Fruit fly (Drosophila melanogaster) whole organism, embryonic: ENCODE results near the gene CG46412.

Source experiments
- Atf6 ChIP-seq: fragments of 200-800 bp; sonication (Bioruptor generic); IDR thresholded peaks from 2 replicates; pipeline ENCODE4 v1.3.6; 2022; ENCODE audit warnings: missing biosample characterization, missing genetic modification characterization
- BtbVII ChIP-seq: fragments of 200-800 bp; sonication (Bioruptor generic); optimal IDR thresholded peaks from 3 replicates; lab custom pipeline; 2017; ENCODE audit warnings: missing biosample characterization, mild to moderate bottlenecking, missing genetic modification characterization
- CG10274 ChIP-seq: fragments of 200-800 bp; sonication (Bioruptor generic); optimal IDR thresholded peaks from 3 replicates; lab custom pipeline; 2017; ENCODE audit warnings: missing biosample characterization, mild to moderate bottlenecking, missing genetic modification characterization
- CG11085 ChIP-seq: fragments of 200-800 bp; sonication (Bioruptor generic); IDR thresholded peaks from 2 replicates; pipeline ENCODE4 v1.3.6; 2022; ENCODE audit warnings: missing biosample characterization, missing genetic modification characterization
- CG11247 ChIP-seq: fragments of 200-800 bp; sonication (Bioruptor generic); IDR thresholded peaks from 2 replicates; pipeline ENCODE4 v1.3.6; 2022; ENCODE audit warnings: missing biosample characterization, missing genetic modification characterization
- CG12071 ChIP-seq: fragments of 200-800 bp; sonication (Bioruptor generic); optimal IDR thresholded peaks from 3 replicates; lab custom pipeline; 2018; ENCODE audit warnings: missing biosample characterization, mild to moderate bottlenecking, missing genetic modification characterization
- CG12744 ChIP-seq: fragments of 200-800 bp; sonication (Bioruptor generic); optimal IDR thresholded peaks from 2 replicates; lab custom pipeline; 2016; ENCODE audit warnings: missing biosample characterization, missing genetic modification characterization
- CG13287 ChIP-seq: fragments of 200-800 bp; sonication (Bioruptor generic); IDR thresholded peaks from 2 replicates; pipeline ENCODE4 v1.3.6; 2022; ENCODE audit warnings: missing biosample characterization, missing genetic modification characterization; ENCODE audit not compliant: partially characterized antibody
- CG15011 ChIP-seq: fragments of 200-800 bp; sonication (Bioruptor generic); optimal IDR thresholded peaks from 3 replicates; lab custom pipeline; 2018; ENCODE audit warnings: missing biosample characterization, mild to moderate bottlenecking, missing genetic modification characterization
- CG1529 ChIP-seq: fragments of 200-800 bp; sonication (Bioruptor generic); optimal IDR thresholded peaks from 3 replicates; lab custom pipeline; 2018; ENCODE audit warnings: missing biosample characterization, missing genetic modification characterization
- CG15601 ChIP-seq: fragments of 200-800 bp; sonication (Bioruptor generic); optimal IDR thresholded peaks from 3 replicates; lab custom pipeline; 2019; ENCODE audit warnings: missing biosample characterization, mild to moderate bottlenecking, missing genetic modification characterization, moderate library complexity
- CG1603 ChIP-seq: fragments of 200-800 bp; sonication (Bioruptor generic); optimal IDR thresholded peaks from 2 replicates; lab custom pipeline; 2019; ENCODE audit warnings: missing biosample characterization, mild to moderate bottlenecking, missing genetic modification characterization, moderate library complexity
- CG17568 ChIP-seq: fragments of 200-800 bp; sonication (Bioruptor generic); optimal IDR thresholded peaks from 2 replicates; lab custom pipeline; 2018; ENCODE audit warnings: missing biosample characterization, mild to moderate bottlenecking, missing genetic modification characterization, moderate library complexity
- CG18011 ChIP-seq: fragments of 200-800 bp; sonication (Bioruptor generic); optimal IDR thresholded peaks from 2 replicates; lab custom pipeline; 2017; ENCODE audit warnings: missing biosample characterization, missing genetic modification characterization, mild to moderate bottlenecking, moderate library complexity, missing genotype
- CG18476 ChIP-seq: fragments of 200-800 bp; sonication (Bioruptor generic); optimal IDR thresholded peaks from 2 replicates; lab custom pipeline; 2016; ENCODE audit warnings: missing biosample characterization, mild to moderate bottlenecking, missing genetic modification characterization
- CG2116 ChIP-seq: fragments of 200-800 bp; sonication (Bioruptor generic); optimal IDR thresholded peaks from 3 replicates; lab custom pipeline; 2018; ENCODE audit warnings: missing biosample characterization, mild to moderate bottlenecking, missing genetic modification characterization
- CG30403 ChIP-seq: fragments of 200-800 bp; sonication (Bioruptor generic); optimal IDR thresholded peaks from 3 replicates; lab custom pipeline; 2016; ENCODE audit warnings: missing biosample characterization, missing genetic modification characterization
- CG31441 ChIP-seq: fragments of 200-800 bp; sonication (Bioruptor generic); IDR thresholded peaks from 2 replicates; pipeline ENCODE4 v1.3.6; 2022; ENCODE audit warnings: missing biosample characterization, missing genetic modification characterization
- CG3163 ChIP-seq: fragments of 200-800 bp; sonication (Bioruptor generic); optimal IDR thresholded peaks from 3 replicates; lab custom pipeline; 2016; ENCODE audit warnings: missing biosample characterization, missing genetic modification characterization
- CG32767 ChIP-seq: fragments of 200-800 bp; sonication (Bioruptor generic); IDR thresholded peaks from 2 replicates; pipeline ENCODE4 v1.3.6; 2022; ENCODE audit warnings: missing biosample characterization, missing genetic modification characterization
- CG4404 ChIP-seq: fragments of 200-800 bp; sonication (Bioruptor generic); IDR thresholded peaks from 2 replicates; pipeline ENCODE4 v1.3.6; 2022; ENCODE audit warnings: missing biosample characterization, missing genetic modification characterization
- CG6813 ChIP-seq: fragments of 200-800 bp; sonication (Bioruptor generic); optimal IDR thresholded peaks from 2 replicates; lab custom pipeline; 2017; ENCODE audit warnings: missing biosample characterization, missing genetic modification characterization, mild to moderate bottlenecking, moderate library complexity, missing genetic modification reagents
- CG7786 ChIP-seq: fragments of 200-800 bp; sonication (Bioruptor generic); optimal IDR thresholded peaks from 2 replicates; lab custom pipeline; 2016; ENCODE audit warnings: missing biosample characterization, missing genetic modification characterization
- Chrac-16 ChIP-seq: fragments of 200-800 bp; sonication (Bioruptor generic); optimal IDR thresholded peaks from 3 replicates; lab custom pipeline; 2016; ENCODE audit warnings: missing biosample characterization, missing genetic modification characterization
- Dbx ChIP-seq: fragments of 200-800 bp; sonication (Bioruptor generic); IDR thresholded peaks from 3 replicates; pipeline ENCODE4 v1.3.6; 2022; ENCODE audit warnings: missing biosample characterization, missing genetic modification characterization
- Doc2 ChIP-seq: fragments of 200-800 bp; sonication (Bioruptor generic); IDR thresholded peaks from 2 replicates; pipeline ENCODE4 v1.3.6; 2022; ENCODE audit warnings: missing biosample characterization, missing genetic modification characterization
- Dp ChIP-seq: fragments of 200-800 bp; sonication (Bioruptor generic); optimal IDR thresholded peaks from 2 replicates; lab custom pipeline; 2018; ENCODE audit warnings: missing biosample characterization, mild to moderate bottlenecking, missing genetic modification characterization, moderate library complexity
- Ets65A ChIP-seq: fragments of 200-800 bp; sonication (Bioruptor generic); peaks from one replicate; lab custom pipeline; 2016; ENCODE audit warnings: missing biosample characterization, missing genetic modification characterization
- MTF-1 ChIP-seq: fragments of 200-800 bp; sonication (Bioruptor generic); optimal IDR thresholded peaks from 2 replicates; lab custom pipeline; 2018; ENCODE audit warnings: missing biosample characterization, mild to moderate bottlenecking, missing genetic modification characterization, borderline replicate concordance
- Sry-δ ChIP-seq: fragments of 200-800 bp; sonication (Bioruptor generic); optimal IDR thresholded peaks from 2 replicates; lab custom pipeline; 2016; ENCODE audit warnings: missing biosample characterization, missing genetic modification characterization
- amos ChIP-seq: fragments of 200-800 bp; sonication (Bioruptor generic); IDR thresholded peaks from 2 replicates; pipeline ENCODE4 v1.3.6; 2022; ENCODE audit warnings: missing biosample characterization, missing genetic modification characterization; ENCODE audit not compliant: partially characterized antibody
- az2 ChIP-seq: fragments of 200-800 bp; sonication (Bioruptor generic); optimal IDR thresholded peaks from 3 replicates; lab custom pipeline; 2016; ENCODE audit warnings: missing biosample characterization, missing genetic modification characterization
- crp ChIP-seq, 2 experiments: fragments of 200-800 bp; sonication (Bioruptor generic); optimal IDR thresholded peaks; 2 replicates in 1 of 2; 3 replicates in 1 of 2; lab custom pipeline; 2017; ENCODE audit warnings: missing biosample characterization in 2 of 2, missing genetic modification characterization in 2 of 2, mild to moderate bottlenecking in 1 of 2, moderate library complexity in 1 of 2
- dm ChIP-seq: fragments of 200-800 bp; sonication (Bioruptor generic); optimal IDR thresholded peaks from 3 replicates; lab custom pipeline; 2016; ENCODE audit warnings: missing biosample characterization, missing genetic modification characterization
- fu2 ChIP-seq: fragments of 200-800 bp; sonication (Bioruptor generic); optimal IDR thresholded peaks from 2 replicates; lab custom pipeline; 2016; ENCODE audit warnings: missing biosample characterization, missing genetic modification characterization
- her ChIP-seq: fragments of 200-800 bp; sonication (Bioruptor generic); optimal IDR thresholded peaks from 2 replicates; lab custom pipeline; 2016; ENCODE audit warnings: missing biosample characterization, missing genetic modification characterization
- insv ChIP-seq, 2 experiments: fragments of 200-800 bp; sonication (Bioruptor generic); optimal IDR thresholded peaks; 3 replicates each; lab custom pipeline; 2016 to 2018; ENCODE audit warnings: missing biosample characterization in 2 of 2, missing genetic modification characterization in 2 of 2
- kah ChIP-seq: fragments of 200-800 bp; sonication (Bioruptor generic); optimal IDR thresholded peaks from 2 replicates; lab custom pipeline; 2018; ENCODE audit warnings: missing biosample characterization, mild to moderate bottlenecking, missing genetic modification characterization
- klu ChIP-seq: fragments of 200-800 bp; sonication (Bioruptor generic); IDR thresholded peaks from 2 replicates; pipeline ENCODE4 v1.3.6; 2022; ENCODE audit warnings: missing biosample characterization, missing genetic modification characterization
- lmd ChIP-seq: fragments of 200-800 bp; sonication (Bioruptor generic); IDR thresholded peaks from 2 replicates; pipeline ENCODE4 v1.3.6; 2022; ENCODE audit warnings: missing biosample characterization, missing genetic modification characterization
- nom ChIP-seq: fragments of 200-800 bp; sonication (Bioruptor generic); optimal IDR thresholded peaks from 2 replicates; lab custom pipeline; 2017; ENCODE audit warnings: missing biosample characterization, missing genetic modification characterization, mild to moderate bottlenecking, moderate library complexity, missing genetic modification reagents
- p53 ChIP-seq: fragments of 200-800 bp; sonication (Bioruptor generic); optimal IDR thresholded peaks from 2 replicates; lab custom pipeline; 2016; ENCODE audit warnings: missing biosample characterization, missing genetic modification characterization
- sens-2 ChIP-seq: fragments of 200-800 bp; sonication (Bioruptor generic); IDR thresholded peaks from 2 replicates; pipeline ENCODE4 v1.3.6; 2022; ENCODE audit warnings: missing biosample characterization, missing genetic modification characterization
- seq ChIP-seq: fragments of 200-800 bp; sonication (Bioruptor generic); IDR thresholded peaks from 2 replicates; pipeline ENCODE4 v1.3.6; 2022; ENCODE audit warnings: missing biosample characterization, missing genetic modification characterization
- shn ChIP-seq: fragments of 200-800 bp; sonication (Bioruptor generic); optimal IDR thresholded peaks from 3 replicates; lab custom pipeline; 2016; ENCODE audit warnings: missing biosample characterization, missing genetic modification characterization
- tin ChIP-seq: fragments of 200-800 bp; sonication (Bioruptor generic); optimal IDR thresholded peaks from 3 replicates; lab custom pipeline; 2016; ENCODE audit warnings: missing biosample characterization, missing genetic modification characterization
- trh ChIP-seq: fragments of 200-800 bp; sonication (Bioruptor generic); optimal IDR thresholded peaks from 2 replicates; lab custom pipeline; 2016; ENCODE audit warnings: missing biosample characterization, missing genetic modification characterization
- yki ChIP-seq: fragments of >200 bp; optimal IDR thresholded peaks from 3 replicates; lab custom pipeline; 2018
- zf30C ChIP-seq: fragments of 200-800 bp; sonication (Bioruptor generic); optimal IDR thresholded peaks from 3 replicates; lab custom pipeline; 2018; ENCODE audit warnings: missing biosample characterization, mild to moderate bottlenecking, missing genetic modification characterization

CG46412 gene

dm6 chr3L:11561946-11562760, 1.7 kb downstream of the CG46412 start, which contains the start of the genes CG7394 and Mob2 (continued):
- TF ChIP-seq CG17568 (peak; percentile 74), CG1603 (tag; lab: Kevin White, UChicago) (peak; percentile 78), Doc2 (GFP tag; lab: Robert Waterston, UW) (no peak), CG7786 (GFP tag; lab: Kevin White, UChicago) (peak; percentile 84), amos (GFP tag; lab: Robert Waterston, UW) (peak; percentile 80; the same call in 1 of the 2 replicates), tin (GFP tag; lab: Kevin White, UChicago) (peak; percentile 94), shn (GFP tag; lab: Kevin White, UChicago) (peak; percentile 59), CG4404 (peak; percentile 79), CG10274 (peak; percentile 58), Atf6 (GFP tag; lab: Robert Waterston, UW) (peak; percentile 94), fu2 (peak; percentile 55), CG15601 (tag; lab: Kevin White, UChicago) (peak; percentile 83), Dbx (peak; percentile 96), CG31441 (GFP tag; lab: Robert Waterston, UW) (peak; percentile 84), kah (peak; percentile 43), CG12744 (peak; percentile 84), insv (GFP tag; optimal IDR thresholded peaks at IDR 0.05; lab: Kevin White, UChicago) (peak in 1 of 2 experiments; percentile 64), lmd (GFP tag; lab: Robert Waterston, UW) (peak; percentile 87), p53 (peak; percentile 20), Sry-δ (GFP tag; lab: Kevin White, UChicago) (peak; percentile 84), sens-2 (GFP tag; lab: Robert Waterston, UW) (peak; percentile 86), nom (GFP tag; lab: Kevin White, UChicago) (peak; percentile 14), CG6813 (GFP tag; lab: Kevin White, UChicago) (peak; percentile 72), CG18011 (GFP tag; lab: Kevin White, UChicago) (peak; percentile 81), CG13287 (GFP tag; lab: Robert Waterston, UW) (peak; percentile 92), CG11085 (GFP tag; lab: Robert Waterston, UW) (peak; percentile 87), az2 (GFP tag; lab: Kevin White, UChicago) (peak; percentile 92), crp (GFP tag; optimal IDR thresholded peaks at IDR 0.05; lab: Kevin White, UChicago) (peak; percentile 96 to 99), zf30C (GFP tag; lab: Kevin White, UChicago) (no peak), CG15011 (GFP tag; lab: Kevin White, UChicago) (peak; percentile 79), CG2116 (GFP tag; lab: Kevin White, UChicago) (peak; percentile 92), Dp (GFP tag; lab: Kevin White, UChicago) (peak; percentile 25), BtbVII (GFP tag; lab: Kevin White, UChicago) (peak; percentile 64), seq (GFP tag; lab: Robert Waterston, UW) (peak; percentile 85), CG32767 (GFP tag; lab: Robert Waterston, UW) (peak; percentile 79; the same call in 1 of the 2 replicates), trh (GFP tag; lab: Kevin White, UChicago) (peak; percentile 77), CG11247 (peak; percentile 92), klu (GFP tag; lab: Robert Waterston, UW) (peak; percentile 80), CG30403 (GFP tag; lab: Kevin White, UChicago) (peak; percentile 93), CG12071 (GFP tag; lab: Kevin White, UChicago) (peak; percentile 73), CG1529 (peak; percentile 63), Ets65A (GFP tag; lab: Kevin White, UChicago) (peak; percentile 95), Chrac-16 (peak; percentile 90), yki (no peak), CG18476 (GFP tag; lab: Kevin White, UChicago) (peak; percentile 81), dm (GFP tag; lab: Kevin White, UChicago) (peak; percentile 67), CG3163 (GFP tag; lab: Kevin White, UChicago) (peak; percentile 66), MTF-1 (peak; percentile 76), her (peak; percentile 46)
